Fruit fly (Drosophila melanogaster) whole organism, embryonic: Measurements from ENCODE around the gene CG5968.

Experiments used
- CG10431 ChIP-seq: fragments of 200-800 bp; sonication (Bioruptor generic); optimal IDR thresholded peaks from 3 replicates; lab custom pipeline; 2018; ENCODE audit warnings: missing biosample characterization, mild to moderate bottlenecking, missing genetic modification characterization
- CG10979 ChIP-seq: fragments of 200-800 bp; sonication (Bioruptor generic); optimal IDR thresholded peaks from 2 replicates; lab custom pipeline; 2018; ENCODE audit warnings: missing biosample characterization, mild to moderate bottlenecking, missing genetic modification characterization, moderate library complexity
- CG11560 ChIP-seq: fragments of 200-800 bp; sonication (Bioruptor generic); IDR thresholded peaks from 3 replicates; pipeline ENCODE4 v1.3.6; 2022; ENCODE audit warnings: missing biosample characterization, missing genetic modification characterization
- CG12071 ChIP-seq: fragments of 200-800 bp; sonication (Bioruptor generic); optimal IDR thresholded peaks from 3 replicates; lab custom pipeline; 2018; ENCODE audit warnings: missing biosample characterization, mild to moderate bottlenecking, missing genetic modification characterization
- CG15073 ChIP-seq: fragments of 200-800 bp; sonication (Bioruptor generic); optimal IDR thresholded peaks from 2 replicates; lab custom pipeline; 2016; ENCODE audit warnings: missing biosample characterization, missing genetic modification characterization
- CG17186 ChIP-seq: fragments of 200-800 bp; sonication (Bioruptor generic); optimal IDR thresholded peaks from 3 replicates; lab custom pipeline; 2017; ENCODE audit warnings: missing biosample characterization, missing genetic modification reagents, missing genetic modification characterization
- CG17385 ChIP-seq: fragments of 200-800 bp; sonication (Bioruptor generic); optimal IDR thresholded peaks from 3 replicates; lab custom pipeline; 2018; ENCODE audit warnings: missing biosample characterization, mild to moderate bottlenecking, missing genetic modification characterization
- CG1832 ChIP-seq: fragments of 200-800 bp; sonication (Bioruptor generic); optimal IDR thresholded peaks from 2 replicates; lab custom pipeline; 2017; ENCODE audit warnings: missing biosample characterization, mild to moderate bottlenecking, missing genetic modification characterization, inconsistent platforms
- CG3163 ChIP-seq: fragments of 200-800 bp; sonication (Bioruptor generic); optimal IDR thresholded peaks from 3 replicates; lab custom pipeline; 2016; ENCODE audit warnings: missing biosample characterization, missing genetic modification characterization
- CG32767 ChIP-seq: fragments of 200-800 bp; sonication (Bioruptor generic); IDR thresholded peaks from 2 replicates; pipeline ENCODE4 v1.3.6; 2022; ENCODE audit warnings: missing biosample characterization, missing genetic modification characterization
- CG32772 ChIP-seq: fragments of 200-800 bp; sonication (Bioruptor generic); IDR thresholded peaks from 2 replicates; pipeline ENCODE4 v1.3.6; 2022; ENCODE audit warnings: missing biosample characterization, missing genetic modification characterization
- CG34224 ChIP-seq: fragments of 200-800 bp; sonication (Bioruptor generic); IDR thresholded peaks from 3 replicates; pipeline ENCODE4 v1.3.6; 2022; ENCODE audit warnings: missing biosample characterization, missing genetic modification characterization; ENCODE audit not compliant: partially characterized antibody
- CG4360 ChIP-seq: fragments of 200-800 bp; sonication (Bioruptor generic); IDR thresholded peaks from 2 replicates; pipeline ENCODE4 v1.3.6; 2022; ENCODE audit warnings: missing biosample characterization, missing genetic modification characterization
- CG4730 ChIP-seq: fragments of 200-800 bp; sonication (Bioruptor generic); IDR thresholded peaks from 2 replicates; pipeline ENCODE4 v1.3.6; 2022; ENCODE audit warnings: missing biosample characterization, missing genetic modification characterization
- CG6683 ChIP-seq: fragments of 200-800 bp; sonication (Bioruptor generic); optimal IDR thresholded peaks from 2 replicates; lab custom pipeline; 2017; ENCODE audit warnings: missing biosample characterization, mild to moderate bottlenecking, missing genetic modification characterization, missing genetic modification reagents
- Drgx ChIP-seq: fragments of 200-800 bp; sonication (Bioruptor generic); IDR thresholded peaks from 2 replicates; pipeline ENCODE4 v1.3.6; 2022; ENCODE audit warnings: missing biosample characterization, missing genetic modification characterization
- Hr78 ChIP-seq, 2 experiments: fragments of 200-800 bp in 1 of 2; fragments of >200 bp in 1 of 2; sonication (Bioruptor generic) in 1 of 2; optimal IDR thresholded peaks; 2 replicates each; lab custom pipeline; 2017 to 2019; ENCODE audit warnings: missing biosample characterization in 2 of 2, missing genetic modification characterization in 2 of 2, mild to moderate bottlenecking in 1 of 2, moderate library complexity in 1 of 2
- Lim3 ChIP-seq: fragments of 200-800 bp; sonication (Bioruptor generic); IDR thresholded peaks from 2 replicates; pipeline ENCODE4 v1.3.6; 2022; ENCODE audit warnings: missing biosample characterization, missing genetic modification characterization
- NC2α ChIP-seq: fragments of 200-800 bp; sonication (Bioruptor generic); optimal IDR thresholded peaks from 2 replicates; lab custom pipeline; 2016; ENCODE audit warnings: missing biosample characterization, missing genetic modification characterization
- Nf-YC ChIP-seq: fragments of 200-800 bp; optimal IDR thresholded peaks from 3 replicates; lab custom pipeline; 2019; ENCODE audit warnings: missing biosample characterization, mild to moderate bottlenecking, missing genetic modification characterization, moderate library complexity
- Trl ChIP-seq, 3 experiments: fragments of >200 bp in 2 of 3; fragments of 200-800 bp in 1 of 3; sonication (Bioruptor generic) in 1 of 3; optimal IDR thresholded peaks; 2 replicates in 1 of 3; 3 replicates in 2 of 3; lab custom pipeline; 2016 to 2017; ENCODE audit warnings: missing biosample characterization in 1 of 3, missing genetic modification characterization in 1 of 3
- ac ChIP-seq: fragments of 200-800 bp; sonication (Bioruptor generic); optimal IDR thresholded peaks from 3 replicates; lab custom pipeline; 2017; ENCODE audit warnings: missing biosample characterization, mild to moderate bottlenecking, missing genetic modification characterization
- bsh ChIP-seq, 2 experiments: fragments of 200-800 bp; sonication (Bioruptor generic); optimal IDR thresholded peaks; 2 replicates each; lab custom pipeline; 2017 to 2018; ENCODE audit warnings: mild to moderate bottlenecking in 2 of 2, missing biosample characterization in 2 of 2, missing genetic modification characterization in 2 of 2, moderate library complexity in 1 of 2
- cad ChIP-seq: fragments of >200 bp; optimal IDR thresholded peaks from 2 replicates; lab custom pipeline; 2017; ENCODE audit warnings: missing biosample characterization, missing genetic modification characterization
- cg ChIP-seq: fragments of 200-800 bp; sonication (Bioruptor generic); optimal IDR thresholded peaks from 3 replicates; lab custom pipeline; 2019; ENCODE audit warnings: missing biosample characterization, mild to moderate bottlenecking, missing genetic modification characterization, moderate library complexity
- corto ChIP-seq: fragments of 200-800 bp; sonication (Bioruptor generic); optimal IDR thresholded peaks from 2 replicates; lab custom pipeline; 2016; ENCODE audit warnings: missing biosample characterization, mild to moderate bottlenecking, missing genetic modification characterization, moderate library complexity
- crol ChIP-seq: fragments of 200-800 bp; sonication (Bioruptor generic); IDR thresholded peaks from 2 replicates; pipeline ENCODE4 v1.3.6; 2022; ENCODE audit warnings: missing biosample characterization, missing genetic modification characterization
- gce ChIP-seq: fragments of 200-800 bp; sonication (Bioruptor generic); IDR thresholded peaks from 3 replicates; pipeline ENCODE4 v1.3.6; 2022; ENCODE audit warnings: missing biosample characterization, missing genetic modification characterization
- gem ChIP-seq: fragments of 200-800 bp; sonication (Bioruptor generic); optimal IDR thresholded peaks from 2 replicates; lab custom pipeline; 2019; ENCODE audit warnings: missing biosample characterization, mild to moderate bottlenecking, missing genetic modification characterization, moderate library complexity
- hbn ChIP-seq: fragments of 200-800 bp; sonication (Bioruptor generic); IDR thresholded peaks from 2 replicates; pipeline ENCODE4 v1.3.6; 2022; ENCODE audit warnings: missing biosample characterization, missing genetic modification characterization; ENCODE audit not compliant: partially characterized antibody
- insv ChIP-seq, 2 experiments: fragments of 200-800 bp; sonication (Bioruptor generic); optimal IDR thresholded peaks; 3 replicates each; lab custom pipeline; 2016 to 2018; ENCODE audit warnings: missing biosample characterization in 2 of 2, missing genetic modification characterization in 2 of 2
- klu ChIP-seq: fragments of 200-800 bp; sonication (Bioruptor generic); IDR thresholded peaks from 2 replicates; pipeline ENCODE4 v1.3.6; 2022; ENCODE audit warnings: missing biosample characterization, missing genetic modification characterization
- lbe ChIP-seq: fragments of 200-800 bp; sonication (Bioruptor generic); optimal IDR thresholded peaks from 2 replicates; lab custom pipeline; 2016; ENCODE audit warnings: missing biosample characterization, mild to moderate bottlenecking, missing genetic modification characterization
- mirr ChIP-seq: fragments of 200-800 bp; sonication (Bioruptor generic); optimal IDR thresholded peaks from 3 replicates; lab custom pipeline; 2018; ENCODE audit warnings: missing biosample characterization, mild to moderate bottlenecking, missing genetic modification characterization
- nmo ChIP-seq: fragments of 200-800 bp; sonication (Bioruptor generic); optimal IDR thresholded peaks from 2 replicates; lab custom pipeline; 2018; ENCODE audit warnings: missing biosample characterization, mild to moderate bottlenecking, missing genetic modification characterization, moderate library complexity
- nom ChIP-seq: fragments of 200-800 bp; sonication (Bioruptor generic); optimal IDR thresholded peaks from 2 replicates; lab custom pipeline; 2017; ENCODE audit warnings: missing biosample characterization, missing genetic modification characterization, mild to moderate bottlenecking, moderate library complexity, missing genetic modification reagents
- oc ChIP-seq: fragments of 200-800 bp; sonication (Bioruptor generic); optimal IDR thresholded peaks from 2 replicates; lab custom pipeline; 2018; ENCODE audit warnings: missing biosample characterization, mild to moderate bottlenecking, missing genetic modification characterization, moderate library complexity
- psq ChIP-seq: fragments of 200-800 bp; sonication (Bioruptor generic); optimal IDR thresholded peaks from 2 replicates; lab custom pipeline; 2017; ENCODE audit warnings: missing biosample characterization, missing genetic modification characterization
- row ChIP-seq: fragments of 200-800 bp; sonication (Bioruptor generic); IDR thresholded peaks from 3 replicates; pipeline ENCODE4 v1.3.6; 2022; ENCODE audit warnings: missing biosample characterization, missing genetic modification characterization
- sens ChIP-seq: fragments of 200-800 bp; sonication (Bioruptor generic); peaks from one replicate; lab custom pipeline; 2016; ENCODE audit warnings: missing biosample characterization, missing genetic modification characterization
- stwl ChIP-seq: fragments of 200-800 bp; sonication (Bioruptor generic); optimal IDR thresholded peaks from 3 replicates; lab custom pipeline; 2018; ENCODE audit warnings: missing biosample characterization, mild to moderate bottlenecking, missing genetic modification characterization, moderate library complexity
- unc-4 ChIP-seq: fragments of 200-800 bp; sonication (Bioruptor generic); IDR thresholded peaks from 2 replicates; pipeline ENCODE4 v1.3.6; 2022; ENCODE audit warnings: missing biosample characterization, missing genetic modification characterization; ENCODE audit not compliant: partially characterized antibody
- z ChIP-seq: fragments of 200-800 bp; sonication (Bioruptor generic); IDR thresholded peaks from 3 replicates; pipeline ENCODE4 v1.3.6; 2022; ENCODE audit warnings: missing biosample characterization, missing genetic modification characterization
- zen2 ChIP-seq: fragments of 200-800 bp; sonication (Bioruptor generic); IDR thresholded peaks from 3 replicates; pipeline ENCODE4 v1.3.6; 2022; ENCODE audit warnings: missing biosample characterization, missing genetic modification characterization; ENCODE audit not compliant: partially characterized antibody
- zf30C ChIP-seq: fragments of 200-800 bp; sonication (Bioruptor generic); optimal IDR thresholded peaks from 3 replicates; lab custom pipeline; 2018; ENCODE audit warnings: missing biosample characterization, mild to moderate bottlenecking, missing genetic modification characterization

Gene CG5968

dm6 chr2L:16588691-16589102 lies 38.9 kb upstream of the CG5968 start (continued):
- TF ChIP-seq sens: peak; percentile 74
- TF ChIP-seq bsh (GFP tag; optimal IDR thresholded peaks at IDR 0.05; lab: Kevin White, UChicago): peak in 1 of 2 experiments; percentile 72
- no peak for TF ChIP-seq Lim3
- TF ChIP-seq CG17186 (GFP tag; lab: Kevin White, UChicago): no peak
- TF ChIP-seq CG17385 (GFP tag; lab: Kevin White, UChicago): peak; percentile 42
- TF ChIP-seq psq (GFP tag; lab: Kevin White, UChicago): peak; percentile 27
- no peak for TF ChIP-seq mirr (GFP tag; lab: Kevin White, UChicago)
- TF ChIP-seq CG15073 (GFP tag; lab: Kevin White, UChicago): no peak
- peak; percentile 73 for TF ChIP-seq cg (GFP tag; lab: Kevin White, UChicago)
- TF ChIP-seq CG6683 (GFP tag; lab: Kevin White, UChicago): no peak
- no peak for TF ChIP-seq CG10979 (tag; lab: Kevin White, UChicago)
- TF ChIP-seq CG32767 (GFP tag; lab: Robert Waterston, UW): 0 out of 2 replicates have a peak, but pooled peaks have one; percentile 29

- no peak for TF ChIP-seq oc (tag; lab: Kevin White, UChicago)
- 0 out of 2 replicates have a peak, but pooled peaks have one; percentile 27 for TF ChIP-seq CG4360 (GFP tag; lab: Robert Waterston, UW)
- no peak for TF ChIP-seq NC2α (GFP tag; lab: Kevin White, UChicago)
- 0 out of 3 replicates have a peak, but pooled peaks have one; percentile 34 for TF ChIP-seq gce (GFP tag; lab: Robert Waterston, UW)
- peak; percentile 47 for TF ChIP-seq corto (GFP tag; lab: Kevin White, UChicago)
- peak; percentile 44 for TF ChIP-seq lbe (GFP tag; lab: Kevin White, UChicago)
- TF ChIP-seq CG1832 (GFP tag; lab: Kevin White, UChicago): peak; percentile 49
- TF ChIP-seq insv (GFP tag; optimal IDR thresholded peaks at IDR 0.05; lab: Kevin White, UChicago): peak; percentile 68 to 92
- no peak for TF ChIP-seq CG4730
- peak; percentile 85 for TF ChIP-seq cg (GFP tag; lab: Kevin White, UChicago)
- TF ChIP-seq nmo (GFP tag; lab: Kevin White, UChicago): no peak
- peak; percentile 13 for TF ChIP-seq gem (tag; lab: Kevin White, UChicago)
- TF ChIP-seq CG12071 (GFP tag; lab: Kevin White, UChicago): no peak
- peak; percentile 27 for TF ChIP-seq CG10431
- TF ChIP-seq zen2 (GFP tag; lab: Robert Waterston, UW): peak; percentile 35; the same call in 2 of the 3 replicates
- TF ChIP-seq CG32772 (GFP tag; lab: Robert Waterston, UW): peak; percentile 32; the same call in 1 of the 2 replicates
- peak in 1 of 2 experiments; percentile 14 for TF ChIP-seq Hr78 (GFP tag; optimal IDR thresholded peaks at IDR 0.05; lab: Kevin White, UChicago)
- TF ChIP-seq Drgx (GFP tag; lab: Robert Waterston, UW): peak; percentile 50; the same call in 1 of the 2 replicates
- 0 out of 2 replicates have a peak, but pooled peaks have one; percentile 20 for TF ChIP-seq crol (GFP tag; lab: Robert Waterston, UW)
- no peak for TF ChIP-seq Nf-YC
- no peak for TF ChIP-seq klu (GFP tag; lab: Robert Waterston, UW)
- no peak for TF ChIP-seq CG34224 (GFP tag; lab: Robert Waterston, UW)
- no peak for TF ChIP-seq ac (GFP tag; lab: Kevin White, UChicago)
- TF ChIP-seq sens: peak; percentile 78
- TF ChIP-seq z: peak; percentile 51; the same call in 1 of the 3 replicates
- TF ChIP-seq nom (GFP tag; lab: Kevin White, UChicago): peak; percentile 85
- no peak for TF ChIP-seq zf30C (GFP tag; lab: Kevin White, UChicago)
- peak; percentile 93 to 96 for TF ChIP-seq Trl (optimal IDR thresholded peaks at IDR 0.05; lab: Kevin White, UChicago)
- TF ChIP-seq Trl (GFP tag; optimal IDR thresholded peaks at IDR 0.05; lab: Kevin White, UChicago): peak; percentile 10
- peak; percentile 89 for TF ChIP-seq CG3163
- TF ChIP-seq unc-4 (GFP tag; lab: Robert Waterston, UW): no peak
- 0 out of 2 replicates have a peak, but pooled peaks have one; percentile 29 for TF ChIP-seq hbn (GFP tag; lab: Robert Waterston, UW)
- TF ChIP-seq cad (GFP tag; lab: Kevin White, UChicago): peak; percentile 19
- TF ChIP-seq bsh (GFP tag; optimal IDR thresholded peaks at IDR 0.05; lab: Kevin White, UChicago): peak in 1 of 2 experiments; percentile 67
- no peak for TF ChIP-seq CG11560 (tag; lab: Robert Waterston, UW)
- peak; percentile 76 for TF ChIP-seq row
- peak; percentile 23 for TF ChIP-seq stwl (tag; lab: Kevin White, UChicago)
These were observed 38.0 kb upstream of the CG5968 start for dm6 chr2L:16587654-16588348.
